Worm (Caenorhabditis elegans) whole organism, L3 larva: ENCODE data around the gene C17C3.1.

Source experiments
- nhr-25 ChIP-seq: sonication (generic microtip); optimal IDR thresholded peaks from 2 replicates; lab custom pipeline; 2017; ENCODE audit warnings: missing biosample characterization, missing genetic modification characterization
- unc-62 ChIP-seq: fragments of 150-350 bp; sonication (generic microtip); optimal IDR thresholded peaks from 4 replicates; lab custom pipeline; 2014; ENCODE audit warnings: missing biosample characterization, missing genetic modification reagents, missing genetic modification characterization

ce11 chrII:5557134-5557533 is 13.2 kb upstream of the C17C3.1 start:
- no peak for TF ChIP-seq nhr-25 (tag; lab: Kevin White, UChicago)
- TF ChIP-seq unc-62 = no peak
